Worm (Caenorhabditis elegans): Measurements from ENCODE around the gene bris-1.

DNA sequence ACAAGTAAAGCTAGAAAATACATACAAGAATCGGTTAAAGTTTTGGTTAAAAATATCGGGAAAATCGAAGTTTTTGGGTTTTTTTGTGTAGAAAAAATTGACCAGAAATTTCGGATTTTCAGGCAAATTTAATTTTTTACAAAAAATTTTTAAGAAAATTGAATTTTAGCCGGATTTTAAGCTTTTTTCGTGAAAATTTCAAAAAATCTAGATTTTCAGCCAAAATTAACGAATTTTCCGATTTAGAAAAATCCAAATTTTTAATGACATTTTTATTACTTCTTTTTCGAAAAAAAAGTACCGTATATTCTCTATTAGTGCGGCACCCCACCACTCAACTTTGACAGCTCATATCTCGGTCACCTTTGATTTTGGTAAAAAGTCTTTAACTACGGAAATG, 18.2 kb downstream of the bris-1 start, which contains the start of gene osm-3:
- TF ChIP-seq pha-4 (tag; optimal IDR thresholded peaks at IDR 0.05), result no peak
- TF ChIP-seq ces-1 (GFP tag; optimal IDR thresholded peaks at IDR 0.05), result no peak
- no peak for TF ChIP-seq snpc-4 (tag; optimal IDR thresholded peaks at IDR 0.05)
- TF ChIP-seq unc-120 (tag; optimal IDR thresholded peaks at IDR 0.05; ENCODE audit: poor library complexity, severe bottlenecking), result no peak
- TF ChIP-seq lin-32 (GFP tag; optimal IDR thresholded peaks at IDR 0.05), result no peak
- no peak for TF ChIP-seq ceh-43 (GFP tag; optimal IDR thresholded peaks at IDR 0.05)
- TF ChIP-seq unc-62 (GFP tag; optimal IDR thresholded peaks at IDR 0.05), result no peak
- TF ChIP-seq nhr-2 (tag; optimal IDR thresholded peaks at IDR 0.05), result no peak
- no peak for TF ChIP-seq lin-13 (tag; optimal IDR thresholded peaks at IDR 0.05)
- TF ChIP-seq ham-2 (GFP tag; optimal IDR thresholded peaks at IDR 0.05), result no peak
- no peak for TF ChIP-seq mls-2 (tag; optimal IDR thresholded peaks at IDR 0.05)
- no peak for TF ChIP-seq bed-3 (GFP tag; optimal IDR thresholded peaks at IDR 0.05)
- TF ChIP-seq sptf-1 (tag; optimal IDR thresholded peaks at IDR 0.05), result no peak

Measured in whole organism, mixed stage, embryonic.